Worm (Caenorhabditis elegans) whole organism, L3 larva: ENCODE results near the gene msp-78.

ENCODE experiments used
- ZK546.5 ChIP-seq: sonication (generic microtip); optimal IDR thresholded peaks from 2 replicates; lab custom pipeline; 2017; ENCODE audit warnings: missing biosample characterization, missing genetic modification characterization
- aly-2 ChIP-seq: fragments of 150-350 bp; optimal IDR thresholded peaks from 2 replicates; lab custom pipeline; 2014; ENCODE audit warnings: missing biosample characterization, missing genetic modification characterization
- ceh-28 ChIP-seq: fragments of 150-350 bp; optimal IDR thresholded peaks from 2 replicates; lab custom pipeline; 2014; ENCODE audit warnings: missing biosample characterization, missing genetic modification reagents, missing genetic modification characterization
- ceh-9 ChIP-seq: sonication (generic microtip); optimal IDR thresholded peaks from 2 replicates; lab custom pipeline; 2018; ENCODE audit warnings: missing biosample characterization, missing genetic modification characterization
- elt-2 ChIP-seq: sonication (generic microtip); optimal IDR thresholded peaks from 2 replicates; lab custom pipeline; 2016; ENCODE audit warnings: missing genetic modification reagents, mild to moderate bottlenecking, missing genetic modification characterization, missing compliant biosample characterization
- eor-1 ChIP-seq, 2 experiments: fragments of 150-350 bp; optimal IDR thresholded peaks; 2 replicates each; lab custom pipeline; 2014 to 2018; ENCODE audit warnings: missing biosample characterization in 2 of 2, missing genetic modification characterization in 2 of 2
- fkh-2 ChIP-seq: fragments of 150-350 bp; optimal IDR thresholded peaks from 2 replicates; lab custom pipeline; 2014; ENCODE audit warnings: missing biosample characterization, missing genetic modification reagents, missing genetic modification characterization
- lsy-12 ChIP-seq: sonication (generic microtip); optimal IDR thresholded peaks from 2 replicates; lab custom pipeline; 2016; ENCODE audit warnings: mild to moderate bottlenecking, missing genetic modification characterization, missing compliant biosample characterization
- mdl-1 ChIP-seq: fragments of 150-350 bp; optimal IDR thresholded peaks from 2 replicates; lab custom pipeline; 2014; ENCODE audit warnings: missing biosample characterization, missing genetic modification characterization
- nfya-1 ChIP-seq: sonication (generic microtip); optimal IDR thresholded peaks from 2 replicates; lab custom pipeline; 2017; ENCODE audit warnings: missing genetic modification characterization, mild to moderate bottlenecking, missing compliant biosample characterization, antibody characterized with exemption, moderate library complexity; ENCODE audit not compliant: insufficient read depth
- nhr-23 ChIP-seq: fragments of 150-350 bp; optimal IDR thresholded peaks from 2 replicates; lab custom pipeline; 2014; ENCODE audit warnings: missing biosample characterization, missing genetic modification reagents, missing genetic modification characterization
- nhr-237 ChIP-seq: fragments of 150-350 bp; optimal IDR thresholded peaks from 2 replicates; lab custom pipeline; 2014; ENCODE audit warnings: missing biosample characterization, missing genetic modification characterization
- nhr-25 ChIP-seq: sonication (generic microtip); optimal IDR thresholded peaks from 2 replicates; lab custom pipeline; 2017; ENCODE audit warnings: missing biosample characterization, missing genetic modification characterization
- nhr-28 ChIP-seq: fragments of 150-350 bp; optimal IDR thresholded peaks from 2 replicates; lab custom pipeline; 2014; ENCODE audit warnings: missing biosample characterization, missing genetic modification characterization
- nhr-43 ChIP-seq: sonication (generic microtip); optimal IDR thresholded peaks from 2 replicates; lab custom pipeline; 2016; ENCODE audit warnings: mild to moderate bottlenecking, missing genetic modification characterization, missing compliant biosample characterization; ENCODE audit not compliant: poor library complexity, severe bottlenecking
- nhr-76 ChIP-seq: fragments of 150-350 bp; sonication (generic microtip); optimal IDR thresholded peaks from 5 replicates; lab custom pipeline; 2014; ENCODE audit warnings: missing biosample characterization, missing genetic modification characterization
- pha-4 ChIP-seq: fragments of 150-350 bp; optimal IDR thresholded peaks from 2 replicates; lab custom pipeline; 2014; ENCODE audit warnings: missing biosample characterization, missing genetic modification reagents, missing genetic modification characterization
- sea-2 ChIP-seq: fragments of 150-350 bp; sonication (generic microtip); optimal IDR thresholded peaks from 4 replicates; lab custom pipeline; 2014; ENCODE audit warnings: missing biosample characterization, missing genetic modification reagents, missing genetic modification characterization
- tbx-2 ChIP-seq: sonication (generic microtip); optimal IDR thresholded peaks from 2 replicates; lab custom pipeline; 2016; ENCODE audit warnings: mild to moderate bottlenecking, missing genetic modification characterization, missing compliant biosample characterization
- unc-39 ChIP-seq: sonication (generic microtip); optimal IDR thresholded peaks from 4 replicates; lab custom pipeline; 2017; ENCODE audit warnings: missing biosample characterization, missing genetic modification characterization
- unc-62 ChIP-seq: fragments of 150-350 bp; sonication (generic microtip); optimal IDR thresholded peaks from 4 replicates; lab custom pipeline; 2014; ENCODE audit warnings: missing biosample characterization, missing genetic modification reagents, missing genetic modification characterization
- zag-1 ChIP-seq: fragments of 150-350 bp; optimal IDR thresholded peaks from 2 replicates; lab custom pipeline; 2014; ENCODE audit warnings: missing biosample characterization, missing genetic modification characterization

msp-78 gene

DNA sequence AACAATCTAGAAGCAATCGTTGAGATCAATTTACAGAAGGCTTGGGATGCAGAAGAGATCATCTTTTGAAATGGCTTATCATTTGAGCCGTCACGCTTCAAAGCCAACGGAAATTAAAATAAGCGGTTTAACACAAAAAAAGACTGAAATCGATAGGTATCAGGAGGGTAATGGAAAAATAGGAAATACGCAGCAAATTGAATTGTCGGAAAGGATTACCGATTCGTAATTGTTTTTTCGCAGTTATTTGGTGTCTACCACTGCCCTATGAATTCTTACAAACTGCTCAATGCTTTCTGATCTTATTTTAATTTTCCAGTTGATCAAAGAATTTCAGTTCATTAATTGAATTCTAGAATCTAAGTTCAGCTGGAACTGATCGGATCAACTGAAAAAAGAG lies 41.6 kb downstream of the msp-78 start:
- TF ChIP-seq nhr-76 (no peak), elt-2 (no peak), nhr-25 (tag; lab: Kevin White, UChicago) (no peak), pha-4 (tag; lab: Kevin White, UChicago) (no peak), ZK546.5 (tag; lab: Kevin White, UChicago) (no peak), nhr-23 (tag; lab: Kevin White, UChicago) (no peak), unc-62 (GFP tag; lab: Kevin White, UChicago) (no peak), ceh-28 (tag; lab: Kevin White, UChicago) (no peak), lsy-12 (no peak), unc-39 (tag; lab: Kevin White, UChicago) (no peak), nhr-237 (tag; lab: Kevin White, UChicago) (no peak), aly-2 (tag; lab: Kevin White, UChicago) (no peak), tbx-2 (tag; lab: Kevin White, UChicago) (no peak), ceh-9 (no peak), nfya-1 (tag; lab: Kevin White, UChicago) (no peak)
- TF ChIP-seq, all 47 proteins: peak for 0

DNA sequence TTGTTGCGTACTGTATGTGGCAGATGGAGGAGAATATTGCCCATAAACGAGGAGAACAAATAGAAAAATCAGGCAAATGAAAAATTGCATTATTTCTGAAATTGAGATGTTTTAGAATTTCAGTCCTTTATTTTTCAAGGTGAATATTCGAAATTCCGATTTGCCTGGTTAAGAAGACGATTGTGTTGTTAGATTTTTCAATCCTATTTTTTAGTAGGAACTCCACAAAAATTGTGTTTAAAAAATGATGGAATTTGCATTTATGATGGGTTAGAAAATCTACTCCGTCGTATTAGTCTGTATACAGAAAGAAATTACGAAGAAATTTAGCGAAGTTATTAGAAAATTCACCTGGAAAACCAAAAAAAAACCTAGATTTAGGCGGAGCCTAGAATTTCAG lies 45.6 kb downstream of the msp-78 start, which contains the start of gene egl-20:
Gene egl-20 (minus strand): TSS at position 101 of the 400 bp plus-strand sequence.
- TF ChIP-seq mdl-1 (no peak), eor-1 (tag; optimal IDR thresholded peaks at IDR 0.05; lab: Kevin White, UChicago) (no peak), nhr-43 (no peak), ZK546.5 (tag; lab: Kevin White, UChicago) (no peak), ceh-9 (no peak), nhr-28 (tag; lab: Kevin White, UChicago) (no peak), zag-1 (no peak), sea-2 (GFP tag; lab: Kevin White, UChicago) (no peak), fkh-2 (tag; lab: Kevin White, UChicago) (no peak)
